Worm (Caenorhabditis elegans): ENCODE measurements around the gene Y25C1A.13.

Gene Y25C1A.13

DNA sequence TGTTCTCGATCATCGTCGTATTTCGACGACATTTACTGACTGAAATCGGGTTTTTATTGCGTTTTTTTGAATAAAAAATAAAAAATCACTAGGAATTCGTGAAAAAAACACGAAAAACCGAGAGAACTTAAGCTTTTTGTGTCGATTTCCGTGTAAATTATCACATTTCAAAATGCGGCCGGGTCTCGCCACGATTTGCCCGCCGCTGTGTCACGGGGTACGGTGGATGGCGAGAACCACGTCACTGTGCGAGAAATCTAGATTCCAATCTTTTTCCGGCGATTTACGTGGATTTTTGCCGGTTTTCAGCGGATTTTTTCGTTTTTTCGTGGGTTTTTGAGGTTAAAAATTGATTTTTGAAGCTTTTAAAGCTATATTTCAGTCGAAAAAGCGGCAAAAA is 34.1 kb downstream of the Y25C1A.13 start, which contains the start of gene Y25C1A.8 (continued):
- TF ChIP-seq madf-8 (GFP tag; conservative IDR thresholded peaks at IDR 0.05) (peak; percentile 28; the same call in 1 of the 2 replicates), sptf-2 (GFP tag; optimal IDR thresholded peaks at IDR 0.05) (no peak), F55B11.4 (tag; optimal IDR thresholded peaks at IDR 0.05; ENCODE audit: borderline replicate concordance, insufficient read depth) (no peak), egl-18 (GFP tag; IDR thresholded peaks at IDR 0.05) (no peak), nfya-1 (tag; optimal IDR thresholded peaks at IDR 0.05; ENCODE audit: borderline replicate concordance, insufficient read depth) (no peak), tbx-9 (tag; optimal IDR thresholded peaks at IDR 0.05; ENCODE audit: borderline replicate concordance) (no peak), Y79H2A.3 (GFP tag; conservative IDR thresholded peaks at IDR 0.05) (no peak), attf-3 (GFP tag; conservative IDR thresholded peaks at IDR 0.05) (no peak), madf-6 (GFP tag; IDR thresholded peaks at IDR 0.05) (peak; percentile 88), nfya-2 (GFP tag; IDR thresholded peaks at IDR 0.05) (no peak), ekl-4 (GFP tag; IDR thresholded peaks at IDR 0.05) (peak; percentile 90; the same call in 1 of the 2 replicates), zfh-2 (GFP tag; conservative IDR thresholded peaks at IDR 0.05) (peak; percentile 86), lag-1 (GFP tag; IDR thresholded peaks at IDR 0.05) (no peak), F52B5.7 (tag; optimal IDR thresholded peaks at IDR 0.05) (no peak), rec-8 (tag; optimal IDR thresholded peaks at IDR 0.05) (no peak), ZK185.1 (tag; optimal IDR thresholded peaks at IDR 0.05; ENCODE audit: poor library complexity, severe bottlenecking) (no peak), Y53F4B.3 (GFP tag; IDR thresholded peaks at IDR 0.05) (no peak), snpc-1.3 (tag; optimal IDR thresholded peaks at IDR 0.05; ENCODE audit: insufficient read depth) (peak; percentile 51), F23B12.7 (tag; optimal IDR thresholded peaks at IDR 0.05; ENCODE audit: insufficient read depth) (peak; percentile 92), let-526 (GFP tag; IDR thresholded peaks at IDR 0.05) (no peak), xnd-1 (tag; optimal IDR thresholded peaks at IDR 0.05) (peak; percentile 69), nhr-179 (tag; optimal IDR thresholded peaks at IDR 0.05) (no peak), egl-44 (GFP tag; IDR thresholded peaks at IDR 0.05) (no peak), Y56A3A.18 (GFP tag; IDR thresholded peaks at IDR 0.05) (no peak; the same call in 1 of the 2 replicates), unc-62 (GFP tag; optimal IDR thresholded peaks at IDR 0.05) (no peak), D2030.7 (GFP tag; IDR thresholded peaks at IDR 0.05) (peak; percentile 75; the same call in 1 of the 2 replicates), lin-26 (GFP tag; IDR thresholded peaks at IDR 0.05) (no peak), cebp-1 (GFP tag; IDR thresholded peaks at IDR 0.05) (peak; percentile 86), cebp-1 (tag; optimal IDR thresholded peaks at IDR 0.05) (peak; percentile 95), F10E7.11 (tag; optimal IDR thresholded peaks at IDR 0.05) (no peak)

ce11 chrII:3071012-3071749 is 39.9 kb downstream of the Y25C1A.13 start, which contains the start of gene Y25C1A.7:
TSS of gene Y25C1A.7 (minus strand) at chrII:3071062.
- no peak for TF ChIP-seq F23B12.7 (tag; optimal IDR thresholded peaks at IDR 0.05; ENCODE audit: insufficient read depth)
- TF ChIP-seq let-607 (tag; optimal IDR thresholded peaks at IDR 0.05), result peak; percentile 78 to 92
- no peak for TF ChIP-seq lir-1 (GFP tag; conservative IDR thresholded peaks at IDR 0.05)
- no peak for TF ChIP-seq efl-1 (GFP tag; optimal IDR thresholded peaks at IDR 0.05)

ce11 chrII:3070182-3070581 is 40.9 kb downstream of the Y25C1A.13 start:
- no peak for TF ChIP-seq akir-1 (GFP tag; optimal IDR thresholded peaks at IDR 0.05)

All from whole organism, young adult.